Fruit fly (Drosophila melanogaster) whole organism, embryonic: ENCODE data around the gene CG44362.

Experiments
- Ada2b ChIP-seq: fragments of 200-800 bp; sonication (Bioruptor generic); IDR thresholded peaks from 2 replicates; pipeline ENCODE4 v1.3.6; 2022; ENCODE audit warnings: missing biosample characterization, missing genetic modification characterization
- Blimp-1 ChIP-seq: fragments of 200-800 bp; sonication (Bioruptor generic); optimal IDR thresholded peaks from 3 replicates; lab custom pipeline; 2018; ENCODE audit warnings: missing biosample characterization, missing genetic modification characterization, mild to moderate bottlenecking, moderate library complexity, missing genetic modification reagents
- CG10147 ChIP-seq: fragments of 200-800 bp; sonication (Bioruptor generic); optimal IDR thresholded peaks from 2 replicates; lab custom pipeline; 2019; ENCODE audit warnings: missing biosample characterization, mild to moderate bottlenecking, missing genetic modification characterization, moderate library complexity
- CG10565 ChIP-seq: fragments of 200-800 bp; sonication (Bioruptor generic); optimal IDR thresholded peaks from 3 replicates; lab custom pipeline; 2016; ENCODE audit warnings: missing biosample characterization, mild to moderate bottlenecking, missing genetic modification characterization
- CG11247 ChIP-seq: fragments of 200-800 bp; sonication (Bioruptor generic); IDR thresholded peaks from 2 replicates; pipeline ENCODE4 v1.3.6; 2022; ENCODE audit warnings: missing biosample characterization, missing genetic modification characterization
- CG12219 ChIP-seq: fragments of 200-800 bp; sonication (Bioruptor generic); optimal IDR thresholded peaks from 3 replicates; lab custom pipeline; 2018; ENCODE audit warnings: missing biosample characterization, mild to moderate bottlenecking, missing genetic modification characterization
- CG1233 ChIP-seq: fragments of 200-800 bp; sonication (Bioruptor generic); optimal IDR thresholded peaks from 4 replicates; lab custom pipeline; 2018; ENCODE audit warnings: missing biosample characterization, mild to moderate bottlenecking, missing genetic modification characterization
- CG13424 ChIP-seq: fragments of 200-800 bp; sonication (Bioruptor generic); optimal IDR thresholded peaks from 2 replicates; lab custom pipeline; 2019; ENCODE audit warnings: missing biosample characterization, mild to moderate bottlenecking, missing genetic modification characterization, moderate library complexity
- CG14860 ChIP-seq: fragments of 200-800 bp; sonication (Bioruptor generic); IDR thresholded peaks from 3 replicates; pipeline ENCODE4 v1.3.6; 2022; ENCODE audit warnings: missing biosample characterization, missing genetic modification characterization; ENCODE audit not compliant: partially characterized antibody
- CG14965 ChIP-seq: fragments of 200-800 bp; sonication (Bioruptor generic); optimal IDR thresholded peaks from 2 replicates; lab custom pipeline; 2016; ENCODE audit warnings: missing biosample characterization, missing genetic modification characterization, borderline replicate concordance
- CG1647 ChIP-seq: fragments of 200-800 bp; sonication (Bioruptor generic); optimal IDR thresholded peaks from 3 replicates; lab custom pipeline; 2016; ENCODE audit warnings: missing biosample characterization, missing genetic modification characterization
- CG17359 ChIP-seq: fragments of 200-800 bp; sonication (Bioruptor generic); optimal IDR thresholded peaks from 3 replicates; lab custom pipeline; 2018; ENCODE audit warnings: missing biosample characterization, mild to moderate bottlenecking, missing genetic modification characterization, moderate library complexity
- CG17612 ChIP-seq: fragments of 200-800 bp; sonication (Bioruptor generic); IDR thresholded peaks from 2 replicates; pipeline ENCODE4 v1.3.6; 2022; ENCODE audit warnings: missing biosample characterization, missing genetic modification characterization
- CG17802 ChIP-seq: fragments of 200-800 bp; sonication (Bioruptor generic); optimal IDR thresholded peaks from 2 replicates; lab custom pipeline; 2018; ENCODE audit warnings: missing biosample characterization, mild to moderate bottlenecking, missing genetic modification characterization, moderate library complexity
- CG31224 ChIP-seq: fragments of 200-800 bp; sonication (Bioruptor generic); IDR thresholded peaks from 2 replicates; pipeline ENCODE4 v1.3.6; 2022; ENCODE audit warnings: missing biosample characterization, missing genetic modification characterization
- CG3847 ChIP-seq: fragments of 200-800 bp; sonication (Bioruptor generic); IDR thresholded peaks from 2 replicates; pipeline ENCODE4 v1.3.6; 2022; ENCODE audit warnings: missing biosample characterization, missing genetic modification characterization
- CG5245 ChIP-seq: fragments of 200-800 bp; sonication (Bioruptor generic); optimal IDR thresholded peaks from 3 replicates; lab custom pipeline; 2016; ENCODE audit warnings: missing biosample characterization, missing genetic modification characterization
- CG6854 ChIP-seq: fragments of 200-800 bp; sonication (Bioruptor generic); optimal IDR thresholded peaks from 3 replicates; lab custom pipeline; 2017; ENCODE audit warnings: missing biosample characterization, mild to moderate bottlenecking, missing genetic modification characterization
- CG7271 ChIP-seq: fragments of 200-800 bp; sonication (Bioruptor generic); optimal IDR thresholded peaks from 2 replicates; lab custom pipeline; 2018; ENCODE audit warnings: missing biosample characterization, mild to moderate bottlenecking, missing genetic modification characterization, moderate library complexity
- CG7745 ChIP-seq: fragments of 200-800 bp; sonication (Bioruptor generic); optimal IDR thresholded peaks from 2 replicates; lab custom pipeline; 2018; ENCODE audit warnings: missing biosample characterization, mild to moderate bottlenecking, missing genetic modification characterization, moderate library complexity
- CG8478 ChIP-seq: fragments of >200 bp; optimal IDR thresholded peaks from 2 replicates; lab custom pipeline; 2018
- CG9727 ChIP-seq: fragments of 200-800 bp; sonication (Bioruptor generic); optimal IDR thresholded peaks from 3 replicates; lab custom pipeline; 2017; ENCODE audit warnings: missing biosample characterization, mild to moderate bottlenecking, missing genetic modification characterization
- CG9797 ChIP-seq: fragments of 200-800 bp; sonication (Bioruptor generic); optimal IDR thresholded peaks from 3 replicates; lab custom pipeline; 2018; ENCODE audit warnings: missing biosample characterization, mild to moderate bottlenecking, missing genetic modification characterization
- CoRest ChIP-seq: fragments of 200-800 bp; sonication (Bioruptor generic); optimal IDR thresholded peaks from 3 replicates; lab custom pipeline; 2018; ENCODE audit warnings: missing biosample characterization, mild to moderate bottlenecking, missing genetic modification characterization, moderate library complexity
- Dad ChIP-seq: fragments of 200-800 bp; sonication (Bioruptor generic); optimal IDR thresholded peaks from 3 replicates; lab custom pipeline; 2016; ENCODE audit warnings: missing biosample characterization, missing genetic modification characterization
- Dref ChIP-seq: fragments of 200-800 bp; sonication (Bioruptor generic); IDR thresholded peaks from 2 replicates; pipeline ENCODE4 v1.3.6; 2022; ENCODE audit warnings: missing biosample characterization, missing genetic modification characterization
- Fer3 ChIP-seq: fragments of 200-800 bp; sonication (Bioruptor generic); optimal IDR thresholded peaks from 2 replicates; lab custom pipeline; 2018; ENCODE audit warnings: missing biosample characterization, mild to moderate bottlenecking, missing genetic modification characterization, moderate library complexity
- Gsc ChIP-seq: fragments of 200-800 bp; sonication (Bioruptor generic); IDR thresholded peaks from 2 replicates; pipeline ENCODE4 v1.3.6; 2022; ENCODE audit warnings: missing biosample characterization, missing genetic modification characterization
- H2.0 ChIP-seq: fragments of 200-800 bp; sonication (Bioruptor generic); IDR thresholded peaks from 2 replicates; pipeline ENCODE4 v1.3.6; 2022; ENCODE audit warnings: missing biosample characterization, missing genetic modification characterization
- HLH4C ChIP-seq: fragments of 200-800 bp; sonication (Bioruptor generic); IDR thresholded peaks from 3 replicates; pipeline ENCODE4 v1.3.6; 2022; ENCODE audit warnings: missing biosample characterization, missing genetic modification characterization; ENCODE audit not compliant: partially characterized antibody
- Sin3A ChIP-seq: fragments of >200 bp; optimal IDR thresholded peaks from 2 replicates; lab custom pipeline; 2018
- TFAM ChIP-seq: fragments of 200-800 bp; sonication (Bioruptor generic); optimal IDR thresholded peaks from 2 replicates; lab custom pipeline; 2017; ENCODE audit warnings: missing biosample characterization, missing genetic modification characterization, inconsistent platforms
- Vsx1 ChIP-seq: fragments of 200-800 bp; sonication (Bioruptor generic); optimal IDR thresholded peaks from 2 replicates; lab custom pipeline; 2017; ENCODE audit warnings: missing biosample characterization, mild to moderate bottlenecking, missing genetic modification characterization, missing genetic modification reagents
- ash1 ChIP-seq: fragments of 200-800 bp; sonication (Bioruptor generic); optimal IDR thresholded peaks from 2 replicates; lab custom pipeline; 2018; ENCODE audit warnings: missing biosample characterization, mild to moderate bottlenecking, missing genetic modification characterization
- btn ChIP-seq: fragments of 200-800 bp; sonication (Bioruptor generic); optimal IDR thresholded peaks from 2 replicates; lab custom pipeline; 2016; ENCODE audit warnings: missing biosample characterization, missing genetic modification characterization
- cad ChIP-seq: fragments of >200 bp; optimal IDR thresholded peaks from 2 replicates; lab custom pipeline; 2017; ENCODE audit warnings: missing biosample characterization, missing genetic modification characterization
- dati ChIP-seq: fragments of 200-800 bp; sonication (Bioruptor generic); IDR thresholded peaks from 2 replicates; pipeline ENCODE4 v1.3.6; 2022; ENCODE audit warnings: missing biosample characterization, missing genetic modification characterization
- dpn ChIP-seq, 2 experiments: fragments of 200-800 bp; sonication (Bioruptor generic); optimal IDR thresholded peaks; 3 replicates each; lab custom pipeline; 2016; ENCODE audit warnings: missing biosample characterization in 2 of 2, missing genetic modification characterization in 2 of 2
- dysf ChIP-seq: fragments of 200-800 bp; sonication (Bioruptor generic); IDR thresholded peaks from 3 replicates; pipeline ENCODE4 v1.3.6; 2022; ENCODE audit warnings: missing biosample characterization, missing genetic modification characterization
- ftz-f1 ChIP-seq: fragments of 200-800 bp; sonication (Bioruptor generic); optimal IDR thresholded peaks from 2 replicates; lab custom pipeline; 2016; ENCODE audit warnings: missing biosample characterization, missing genetic modification characterization
- h ChIP-seq: fragments of >200 bp; optimal IDR thresholded peaks from 2 replicates; lab custom pipeline; 2017
- kah ChIP-seq: fragments of 200-800 bp; sonication (Bioruptor generic); optimal IDR thresholded peaks from 2 replicates; lab custom pipeline; 2018; ENCODE audit warnings: missing biosample characterization, mild to moderate bottlenecking, missing genetic modification characterization
- ken ChIP-seq: fragments of 200-800 bp; sonication (Bioruptor generic); IDR thresholded peaks from 3 replicates; pipeline ENCODE4 v1.3.6; 2022; ENCODE audit warnings: missing biosample characterization, missing genetic modification characterization
- lbe ChIP-seq: fragments of 200-800 bp; sonication (Bioruptor generic); optimal IDR thresholded peaks from 2 replicates; lab custom pipeline; 2016; ENCODE audit warnings: missing biosample characterization, mild to moderate bottlenecking, missing genetic modification characterization
- mirr ChIP-seq: fragments of 200-800 bp; sonication (Bioruptor generic); optimal IDR thresholded peaks from 3 replicates; lab custom pipeline; 2018; ENCODE audit warnings: missing biosample characterization, mild to moderate bottlenecking, missing genetic modification characterization
- nerfin-1 ChIP-seq: fragments of 200-800 bp; sonication (Bioruptor generic); optimal IDR thresholded peaks from 3 replicates; lab custom pipeline; 2019; ENCODE audit warnings: missing biosample characterization, mild to moderate bottlenecking, missing genetic modification characterization, moderate library complexity
- pita ChIP-seq: fragments of 200-800 bp; sonication (Bioruptor generic); optimal IDR thresholded peaks from 2 replicates; lab custom pipeline; 2017; ENCODE audit warnings: missing biosample characterization, mild to moderate bottlenecking, missing genetic modification characterization
- schlank ChIP-seq: fragments of 200-800 bp; sonication (Bioruptor generic); optimal IDR thresholded peaks from 2 replicates; lab custom pipeline; 2018; ENCODE audit warnings: missing biosample characterization, mild to moderate bottlenecking, missing genetic modification characterization
- sob ChIP-seq: fragments of 200-800 bp; sonication (Bioruptor generic); IDR thresholded peaks from 2 replicates; pipeline ENCODE4 v1.3.6; 2022; ENCODE audit warnings: missing biosample characterization, missing genetic modification characterization
- twi ChIP-seq: fragments of 200-800 bp; optimal IDR thresholded peaks from 2 replicates; lab custom pipeline; 2019; ENCODE audit warnings: missing biosample characterization, mild to moderate bottlenecking, missing genetic modification characterization, moderate library complexity
- tx ChIP-seq: fragments of 200-800 bp; sonication (Bioruptor generic); optimal IDR thresholded peaks from 2 replicates; lab custom pipeline; 2016; ENCODE audit warnings: missing biosample characterization, missing genetic modification characterization
- zen ChIP-seq: fragments of 200-800 bp; sonication (Bioruptor generic); optimal IDR thresholded peaks from 3 replicates; lab custom pipeline; 2018; ENCODE audit warnings: missing biosample characterization, mild to moderate bottlenecking, missing genetic modification characterization, moderate library complexity
- zf30C ChIP-seq: fragments of 200-800 bp; sonication (Bioruptor generic); optimal IDR thresholded peaks from 3 replicates; lab custom pipeline; 2018; ENCODE audit warnings: missing biosample characterization, mild to moderate bottlenecking, missing genetic modification characterization

CG44362 gene

dm6 chr3L:11402305-11402704, 5.0 kb downstream of the CG44362 start (continued):
- TF ChIP-seq CG17612 (GFP tag; lab: Robert Waterston, UW) (no peak), CG12219 (GFP tag; lab: Kevin White, UChicago) (no peak), CG10147 (GFP tag; lab: Kevin White, UChicago) (peak; percentile 28), CG14860 (GFP tag; lab: Robert Waterston, UW) (no peak), dati (GFP tag; lab: Robert Waterston, UW) (no peak), dysf (GFP tag; lab: Robert Waterston, UW) (peak; percentile 62; the same call in 1 of the 3 replicates), ash1 (GFP tag; lab: Kevin White, UChicago) (no peak), pita (GFP tag; lab: Kevin White, UChicago) (no peak), Gsc (GFP tag; lab: Robert Waterston, UW) (no peak), Dref (GFP tag; lab: Robert Waterston, UW) (no peak), CG5245 (GFP tag; lab: Kevin White, UChicago) (no peak), CG6854 (GFP tag; lab: Kevin White, UChicago) (peak; percentile 19), dpn (GFP tag; optimal IDR thresholded peaks at IDR 0.05; lab: Kevin White, UChicago) (peak in 1 of 2 experiments; percentile 10), Ada2b (GFP tag; lab: Robert Waterston, UW) (peak; percentile 54; the same call in 1 of the 2 replicates), Sin3A (lab: Kevin White, UChicago) (no peak), CG3847 (GFP tag; lab: Robert Waterston, UW) (no peak), nerfin-1 (tag; lab: Kevin White, UChicago) (no peak), CG9727 (peak; percentile 22), CG8478 (no peak), ken (GFP tag; lab: Robert Waterston, UW) (no peak), Blimp-1 (GFP tag; lab: Kevin White, UChicago) (peak; percentile 32), cad (no peak), ftz-f1 (no peak), sob (peak; percentile 7; the same call in 1 of the 2 replicates), h (no peak), CG9797 (GFP tag; lab: Kevin White, UChicago) (no peak), btn (GFP tag; lab: Kevin White, UChicago) (no peak), CG14965 (GFP tag; lab: Kevin White, UChicago) (no peak), CG1647 (no peak), CG13424 (tag; lab: Kevin White, UChicago) (no peak), CG7745 (tag; lab: Kevin White, UChicago) (no peak), CG31224 (GFP tag; lab: Robert Waterston, UW) (no peak), zen (tag; lab: Kevin White, UChicago) (no peak), zf30C (no peak), TFAM (GFP tag; lab: Kevin White, UChicago) (no peak), lbe (GFP tag; lab: Kevin White, UChicago) (no peak), CG17802 (tag; lab: Kevin White, UChicago) (no peak), kah (GFP tag; lab: Kevin White, UChicago) (no peak), tx (GFP tag; lab: Kevin White, UChicago) (no peak), CG1233 (GFP tag; lab: Kevin White, UChicago) (no peak), mirr (GFP tag; lab: Kevin White, UChicago) (no peak), twi (tag; lab: Kevin White, UChicago) (no peak), CG17359 (peak; percentile 55), CG10565 (no peak), CoRest (peak; percentile 2), Vsx1 (GFP tag; lab: Kevin White, UChicago) (no peak), schlank (no peak), H2.0 (no peak), CG11247 (GFP tag; lab: Robert Waterston, UW) (0 out of 2 replicates have a peak, but pooled peaks have one; percentile 10), Fer3 (tag; lab: Kevin White, UChicago) (peak; percentile 55), HLH4C (GFP tag; lab: Robert Waterston, UW) (no peak), Dad (GFP tag; lab: Kevin White, UChicago) (no peak), CG7271 (tag; lab: Kevin White, UChicago) (no peak)
